Worm (Caenorhabditis elegans): ENCODE results near the gene B0334.13.

ce11 chrII:11464427-11464944 is 23.6 kb upstream of the B0334.13 start, which contains the start of the genes aars-1 and rga-1:
- TF ChIP-seq flt-1 (GFP tag; IDR thresholded peaks at IDR 0.05) (no peak), hnd-1 (tag; optimal IDR thresholded peaks at IDR 0.05) (no peak), ceh-13 (GFP tag; optimal IDR thresholded peaks at IDR 0.05) (no peak), aly-1 (tag; optimal IDR thresholded peaks at IDR 0.05) (no peak), ama-1 (optimal IDR thresholded peaks at IDR 0.05) (no peak), pes-1 (GFP tag; IDR thresholded peaks at IDR 0.05) (no peak), sea-1 (GFP tag; conservative IDR thresholded peaks at IDR 0.05) (no peak), ceh-36 (tag; optimal IDR thresholded peaks at IDR 0.05) (no peak), hmbx-1 (tag; optimal IDR thresholded peaks at IDR 0.05) (no peak)
